Worm (Caenorhabditis elegans): Measurements from ENCODE around the gene T08D10.5.

Gene T08D10.5

DNA sequence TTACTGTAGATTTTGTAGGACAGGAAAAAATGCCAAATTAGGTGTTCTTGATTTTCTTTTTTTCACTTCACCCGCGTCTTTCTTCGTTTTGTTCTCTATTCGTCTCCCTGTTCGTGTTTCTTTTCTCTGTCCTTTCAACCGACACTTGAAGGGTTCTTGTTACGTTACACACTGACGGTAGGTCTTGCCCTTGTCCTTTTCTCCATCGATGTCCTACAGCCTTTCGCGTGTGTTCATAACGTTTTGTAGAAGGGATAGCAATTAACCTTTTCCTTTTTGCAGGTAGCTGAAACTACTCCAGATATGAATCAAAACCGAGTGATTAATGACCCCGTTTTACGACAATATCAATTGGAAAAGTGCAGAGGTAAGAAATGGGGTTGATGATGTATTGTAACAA is 33.2 kb upstream of the T08D10.5 start, which contains the start of gene F55G7.1 (continued):
- TF ChIP-seq chd-7 (tag; optimal IDR thresholded peaks at IDR 0.05) (no peak), nfyb-1 (GFP tag; IDR thresholded peaks at IDR 0.05) (no peak), sdz-38 (tag; optimal IDR thresholded peaks at IDR 0.05) (no peak), hlh-26 (GFP tag; conservative IDR thresholded peaks at IDR 0.05) (no peak), F55B11.4 (tag; optimal IDR thresholded peaks at IDR 0.05; ENCODE audit: borderline replicate concordance, insufficient read depth) (no peak), cebp-1 (GFP tag; IDR thresholded peaks at IDR 0.05) (no peak), cebp-1 (tag; optimal IDR thresholded peaks at IDR 0.05) (no peak), F57A8.1 (GFP tag; optimal IDR thresholded peaks at IDR 0.05) (no peak), Y67H2A.10 (GFP tag; conservative IDR thresholded peaks at IDR 0.05) (no peak), pha-4 (tag; optimal IDR thresholded peaks at IDR 0.05) (no peak), him-1 (tag; optimal IDR thresholded peaks at IDR 0.05) (no peak), D2030.7 (GFP tag; IDR thresholded peaks at IDR 0.05) (no peak), tlf-1 (GFP tag; optimal IDR thresholded peaks at IDR 0.05) (no peak), snpc-3.4 (tag; optimal IDR thresholded peaks at IDR 0.05) (no peak), mcd-1 (GFP tag; IDR thresholded peaks at IDR 0.05) (no peak), nfya-1 (tag; optimal IDR thresholded peaks at IDR 0.05; ENCODE audit: borderline replicate concordance, insufficient read depth) (no peak), egl-18 (GFP tag; IDR thresholded peaks at IDR 0.05) (no peak), ztf-26 (tag; optimal IDR thresholded peaks at IDR 0.05) (peak; percentile 71), gei-17 (GFP tag; optimal IDR thresholded peaks at IDR 0.05) (peak; percentile 92), ceh-40 (GFP tag; IDR thresholded peaks at IDR 0.05) (no peak), F10E7.11 (tag; optimal IDR thresholded peaks at IDR 0.05) (no peak), let-526 (GFP tag; IDR thresholded peaks at IDR 0.05) (no peak), nhr-80 (tag; optimal IDR thresholded peaks at IDR 0.05) (peak; percentile 46), egrh-3 (GFP tag; IDR thresholded peaks at IDR 0.05) (no peak), efl-1 (GFP tag; optimal IDR thresholded peaks at IDR 0.05) (no peak), madf-8 (GFP tag; conservative IDR thresholded peaks at IDR 0.05) (no peak), zim-3 (tag; optimal IDR thresholded peaks at IDR 0.05) (no peak), fkh-3 (tag; optimal IDR thresholded peaks at IDR 0.05) (no peak), ccch-3 (GFP tag; optimal IDR thresholded peaks at IDR 0.05) (no peak), ZK185.1 (tag; optimal IDR thresholded peaks at IDR 0.05; ENCODE audit: poor library complexity, severe bottlenecking) (peak; percentile 34), madf-3 (GFP tag; IDR thresholded peaks at IDR 0.05) (no peak), F22D6.2 (tag; optimal IDR thresholded peaks at IDR 0.05) (no peak), egl-44 (GFP tag; IDR thresholded peaks at IDR 0.05) (no peak), attf-3 (GFP tag; conservative IDR thresholded peaks at IDR 0.05) (no peak), sptf-2 (GFP tag; optimal IDR thresholded peaks at IDR 0.05) (no peak), snpc-4 (GFP tag; optimal IDR thresholded peaks at IDR 0.05) (no peak), snpc-4 (tag; optimal IDR thresholded peaks at IDR 0.05) (peak in 2 of 4 experiments; percentile 19 to 82), ztf-25 (GFP tag; IDR thresholded peaks at IDR 0.05) (no peak), ceh-91 (GFP tag; IDR thresholded peaks at IDR 0.05) (no peak), ztf-22 (GFP tag; optimal IDR thresholded peaks at IDR 0.05) (no peak), attf-5 (GFP tag; optimal IDR thresholded peaks at IDR 0.05) (no peak), nhr-27 (tag; optimal IDR thresholded peaks at IDR 0.05) (no peak), lin-35 (GFP tag; optimal IDR thresholded peaks at IDR 0.05) (no peak), ceh-100 (GFP tag; IDR thresholded peaks at IDR 0.05) (no peak), lin-26 (GFP tag; IDR thresholded peaks at IDR 0.05) (no peak), aptf-2 (GFP tag; conservative IDR thresholded peaks at IDR 0.05) (no peak), snpc-1.3 (tag; optimal IDR thresholded peaks at IDR 0.05; ENCODE audit: insufficient read depth) (no peak), Y53F4B.3 (GFP tag; IDR thresholded peaks at IDR 0.05) (no peak), dox-1 (GFP tag; IDR thresholded peaks at IDR 0.05) (peak; percentile 71; the same call in 1 of the 2 replicates)
